Worm (Caenorhabditis elegans): ENCODE results near the gene F13B12.7.
A peak's percentile ranks its signal among the peaks of the same experiment; 100 is the strongest.

F13B12.7 gene

ce11 chrIV:10449799-10450198, 6.2 kb downstream of the F13B12.7 start, which contains the start of gene F13B12.4:
F13B12.4 (minus strand) TSS chrIV:10449899.
- TF ChIP-seq nhr-77 (tag; optimal IDR thresholded peaks at IDR 0.05) (no peak), nhr-43 (tag; optimal IDR thresholded peaks at IDR 0.05; ENCODE audit: poor library complexity, severe bottlenecking) (no peak), snpc-4 (tag; optimal IDR thresholded peaks at IDR 0.05) (no peak), nhr-67 (tag; optimal IDR thresholded peaks at IDR 0.05) (no peak), aly-2 (tag; optimal IDR thresholded peaks at IDR 0.05) (no peak), pha-4 (tag; optimal IDR thresholded peaks at IDR 0.05) (no peak), skn-1 (tag; optimal IDR thresholded peaks at IDR 0.05) (no peak), elt-1 (tag; optimal IDR thresholded peaks at IDR 0.05) (no peak)

ce11 chrIV:10453001-10453400, 9.4 kb downstream of the F13B12.7 start, which contains the start of gene F01D4.8:
F01D4.8 (minus strand) TSS chrIV:10453101.
- no peak for TF ChIP-seq ZK546.5 (tag; optimal IDR thresholded peaks at IDR 0.05)
- TF ChIP-seq nhr-25 (tag; optimal IDR thresholded peaks at IDR 0.05), result no peak
- TF ChIP-seq ceh-28 (tag; optimal IDR thresholded peaks at IDR 0.05), result no peak
- no peak for TF ChIP-seq fkh-2 (tag; optimal IDR thresholded peaks at IDR 0.05)
- TF ChIP-seq lsy-12 (tag; optimal IDR thresholded peaks at IDR 0.05), result no peak
- TF ChIP-seq nhr-43 (tag; optimal IDR thresholded peaks at IDR 0.05; ENCODE audit: poor library complexity, severe bottlenecking), result no peak
- no peak for TF ChIP-seq ceh-82 (tag; optimal IDR thresholded peaks at IDR 0.05)
- no peak for TF ChIP-seq elt-3 (tag; optimal IDR thresholded peaks at IDR 0.05)
- TF ChIP-seq hmg-11 (tag; optimal IDR thresholded peaks at IDR 0.05), result no peak
- TF ChIP-seq R02D3.7 (tag; optimal IDR thresholded peaks at IDR 0.05), result no peak
- TF ChIP-seq zag-1 (tag; optimal IDR thresholded peaks at IDR 0.05), result no peak
- TF ChIP-seq fkh-10 (GFP tag; optimal IDR thresholded peaks at IDR 0.05), result no peak
- no peak for TF ChIP-seq nhr-23 (tag; optimal IDR thresholded peaks at IDR 0.05)
- TF ChIP-seq eor-1 (tag; optimal IDR thresholded peaks at IDR 0.05), result no peak

- TF ChIP-seq nhr-43 (tag; optimal IDR thresholded peaks at IDR 0.05; ENCODE audit: poor library complexity, severe bottlenecking), result no peak
Observed at ce11 chrIV:10457137-10457536, 13.5 kb downstream of the F13B12.7 start, which contains the start of gene srb-17. srb-17 (minus strand) TSS chrIV:10457237.

ce11 chrIV:10461767-10462166, 18.2 kb downstream of the F13B12.7 start, which contains the start of gene mec-3:
mec-3 (minus strand) TSS chrIV:10461867.
- TF ChIP-seq pha-4 (tag; optimal IDR thresholded peaks at IDR 0.05), result no peak
- peak; percentile 10 for TF ChIP-seq nfya-1 (tag; optimal IDR thresholded peaks at IDR 0.05; ENCODE audit: insufficient read depth)

- no peak for TF ChIP-seq nhr-43 (tag; optimal IDR thresholded peaks at IDR 0.05; ENCODE audit: poor library complexity, severe bottlenecking)
- TF ChIP-seq ceh-16 (tag; optimal IDR thresholded peaks at IDR 0.05), result no peak
- TF ChIP-seq sea-2 (GFP tag; optimal IDR thresholded peaks at IDR 0.05), result no peak
- TF ChIP-seq egl-27 (tag; optimal IDR thresholded peaks at IDR 0.05), result no peak
- no peak for TF ChIP-seq lin-15B (tag; optimal IDR thresholded peaks at IDR 0.05)
- TF ChIP-seq snpc-4 (tag; optimal IDR thresholded peaks at IDR 0.05), result no peak
- TF ChIP-seq mml-1 (tag; optimal IDR thresholded peaks at IDR 0.05), result no peak
- TF ChIP-seq eor-1 (tag; optimal IDR thresholded peaks at IDR 0.05), result no peak
- no peak for TF ChIP-seq tbx-2 (tag; optimal IDR thresholded peaks at IDR 0.05)
Observed at ce11 chrIV:10462608-10463007, 19.0 kb downstream of the F13B12.7 start.

- TF ChIP-seq egl-5 (tag; optimal IDR thresholded peaks at IDR 0.05) (no peak), skn-1 (tag; optimal IDR thresholded peaks at IDR 0.05) (peak; percentile 78), elt-2 (tag; optimal IDR thresholded peaks at IDR 0.05) (peak; percentile 95), nhr-237 (tag; optimal IDR thresholded peaks at IDR 0.05) (no peak), egl-27 (tag; optimal IDR thresholded peaks at IDR 0.05) (no peak), unc-39 (tag; optimal IDR thresholded peaks at IDR 0.05) (no peak), fkh-10 (GFP tag; optimal IDR thresholded peaks at IDR 0.05) (no peak), elt-3 (tag; optimal IDR thresholded peaks at IDR 0.05) (no peak), nfya-1 (tag; optimal IDR thresholded peaks at IDR 0.05; ENCODE audit: insufficient read depth) (no peak), nhr-25 (tag; optimal IDR thresholded peaks at IDR 0.05) (no peak), ceh-82 (tag; optimal IDR thresholded peaks at IDR 0.05) (no peak), pha-4 (tag; optimal IDR thresholded peaks at IDR 0.05) (no peak), nhr-76 (tag; optimal IDR thresholded peaks at IDR 0.05) (no peak), pqm-1 (tag; optimal IDR thresholded peaks at IDR 0.05) (peak; percentile 97), snpc-4 (tag; optimal IDR thresholded peaks at IDR 0.05) (no peak), nhr-12 (tag; optimal IDR thresholded peaks at IDR 0.05) (no peak), ceh-16 (tag; optimal IDR thresholded peaks at IDR 0.05) (no peak), sea-2 (GFP tag; optimal IDR thresholded peaks at IDR 0.05) (no peak), ceh-9 (tag; optimal IDR thresholded peaks at IDR 0.05) (no peak), mdl-1 (tag; optimal IDR thresholded peaks at IDR 0.05) (no peak), daf-12 (tag; optimal IDR thresholded peaks at IDR 0.05) (no peak), jun-1 (tag; optimal IDR thresholded peaks at IDR 0.05) (peak; percentile 51), fkh-2 (tag; optimal IDR thresholded peaks at IDR 0.05) (no peak), fos-1 (tag; optimal IDR thresholded peaks at IDR 0.05) (peak; percentile 30), nhr-77 (tag; optimal IDR thresholded peaks at IDR 0.05) (no peak), unc-62 (GFP tag; optimal IDR thresholded peaks at IDR 0.05) (no peak), zag-1 (tag; optimal IDR thresholded peaks at IDR 0.05) (no peak), nhr-67 (tag; optimal IDR thresholded peaks at IDR 0.05) (no peak), lin-15B (tag; optimal IDR thresholded peaks at IDR 0.05) (no peak)
Observed at ce11 chrIV:10463127-10463526, 19.5 kb downstream of the F13B12.7 start.

Measured in whole organism, L3 larva.